Comparison of ENCODE assay signal across 5 fruit fly cellular contexts in the genomic region with DNA sequence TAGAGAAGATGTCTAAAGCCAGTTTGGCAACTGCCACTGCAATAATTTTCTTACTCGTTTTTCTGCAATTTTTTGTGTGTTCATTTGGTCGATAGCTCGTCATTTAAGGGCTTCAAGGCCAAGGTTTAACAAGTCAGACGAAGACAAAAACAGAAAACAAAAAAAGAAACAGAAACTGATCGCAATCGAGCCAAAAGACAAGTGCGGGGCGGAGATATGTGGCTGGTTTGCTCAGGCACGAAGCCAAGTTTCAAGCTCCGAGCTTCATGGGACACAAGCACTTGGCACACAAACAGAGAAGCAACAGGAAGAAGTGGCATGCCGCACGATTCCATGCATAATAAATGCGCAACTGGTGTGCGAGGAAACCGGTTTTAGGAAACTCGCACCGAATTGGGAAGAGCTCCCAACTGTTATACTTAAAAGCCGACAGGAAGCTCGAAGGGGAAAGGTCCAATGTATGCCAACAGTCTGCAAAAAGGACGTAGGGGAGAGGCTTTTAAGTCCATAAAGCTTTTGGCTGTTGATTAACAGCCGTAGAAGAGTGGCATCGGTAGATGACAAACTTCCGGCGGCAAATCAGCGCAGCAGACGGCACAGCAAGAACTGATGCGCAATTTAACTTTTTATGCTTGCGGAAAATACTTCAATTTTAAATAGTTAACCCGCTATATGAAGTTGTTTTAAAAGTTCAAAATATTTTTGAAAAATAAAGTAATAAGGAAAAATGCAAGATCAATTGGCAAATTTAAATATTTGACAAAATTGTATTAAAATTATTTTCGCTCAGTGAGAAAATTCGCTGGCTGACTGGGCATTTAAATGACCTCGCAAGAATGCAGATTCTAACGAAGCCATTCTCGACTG.
A peak's percentile ranks its signal among the peaks of the same experiment; 100 is the strongest.
TF ChIP-seq lines count a peak whose summit lies in the region.

No protein-coding gene starts in this region.

- TF ChIP-seq CTCF in whole organism, embryonic (GFP tag; optimal IDR thresholded peaks at IDR 0.05; lab: Kevin White, UChicago), result no peak

TF ChIP-seq in whole organism, adult, 20 proteins besides CTCF, POLR2A, EP300 and RAD21:
- TF ChIP-seq pad (GFP tag; optimal IDR thresholded peaks at IDR 0.05; lab: Kevin White, UChicago) (peak; percentile 83), Hr96 (GFP tag; optimal IDR thresholded peaks at IDR 0.05; lab: Kevin White, UChicago) (no peak), ovo (GFP tag; optimal IDR thresholded peaks at IDR 0.05; lab: Kevin White, UChicago) (no peak)

TF ChIP-seq in whole organism, embryonic, 481 proteins besides CTCF, POLR2A, EP300 and RAD21 (continues in another document):
- TF ChIP-seq gro (GFP tag; optimal IDR thresholded peaks at IDR 0.05; lab: Kevin White, UChicago) (no peak), CG11504 (tag; optimal IDR thresholded peaks at IDR 0.05; lab: Kevin White, UChicago) (peak; percentile 63), nerfin-1 (tag; optimal IDR thresholded peaks at IDR 0.05; lab: Kevin White, UChicago) (peak; percentile 4), CG10267 (tag; optimal IDR thresholded peaks at IDR 0.05; lab: Kevin White, UChicago) (no peak), chm (GFP tag; IDR thresholded peaks at IDR 0.05; lab: Robert Waterston, UW) (no peak), CG7928 (GFP tag; optimal IDR thresholded peaks at IDR 0.05; lab: Kevin White, UChicago) (no peak), abd-A (tag; optimal IDR thresholded peaks at IDR 0.05; lab: Kevin White, UChicago) (peak; percentile 18), corto (GFP tag; optimal IDR thresholded peaks at IDR 0.05; lab: Kevin White, UChicago) (peak; percentile 7), sens (GFP tag; lab: Kevin White, UChicago) (peak; percentile 54), ci (GFP tag; IDR thresholded peaks at IDR 0.05; lab: Robert Waterston, UW) (peak; percentile 39; the same call in 1 of the 3 replicates), Fer2 (tag; optimal IDR thresholded peaks at IDR 0.05; lab: Kevin White, UChicago) (no peak), vvl (GFP tag; IDR thresholded peaks at IDR 0.05; lab: Robert Waterston, UW) (peak; percentile 42; the same call in 1 of the 2 replicates), Vsx1 (GFP tag; optimal IDR thresholded peaks at IDR 0.05; lab: Kevin White, UChicago) (no peak), HLH4C (GFP tag; IDR thresholded peaks at IDR 0.05; lab: Robert Waterston, UW; ENCODE audit: partially characterized antibody) (no peak), Drgx (GFP tag; IDR thresholded peaks at IDR 0.05; lab: Robert Waterston, UW) (peak; percentile 63), CG2199 (GFP tag; IDR thresholded peaks at IDR 0.05; lab: Robert Waterston, UW) (0 out of 3 replicates have a peak, but pooled peaks have one; percentile 13), scrt (GFP tag; optimal IDR thresholded peaks at IDR 0.05; lab: Kevin White, UChicago) (peak; percentile 99), CG12071 (GFP tag; optimal IDR thresholded peaks at IDR 0.05; lab: Kevin White, UChicago) (no peak), jing (GFP tag; optimal IDR thresholded peaks at IDR 0.05; lab: Kevin White, UChicago) (no peak)

TF ChIP-seq in whole organism, prepupa, 60 proteins besides CTCF, POLR2A, EP300 and RAD21 (continues in another document):
- peak; percentile 22 for TF ChIP-seq CG31627 (GFP tag; optimal IDR thresholded peaks at IDR 0.05; lab: Kevin White, UChicago)
- peak; percentile 43 for TF ChIP-seq Eip75B (GFP tag; optimal IDR thresholded peaks at IDR 0.05; lab: Kevin White, UChicago)
- TF ChIP-seq CG32006 (GFP tag; optimal IDR thresholded peaks at IDR 0.05; lab: Kevin White, UChicago), result peak; percentile 76
- peak; percentile 89 for TF ChIP-seq Eip78C (GFP tag; lab: Kevin White, UChicago)
- no peak for TF ChIP-seq Eip93F (GFP tag; optimal IDR thresholded peaks at IDR 0.05; lab: Kevin White, UChicago)
- TF ChIP-seq fkh (GFP tag; optimal IDR thresholded peaks at IDR 0.05; lab: Kevin White, UChicago), result no peak
- TF ChIP-seq vri (GFP tag; optimal IDR thresholded peaks at IDR 0.05; lab: Kevin White, UChicago), result peak; percentile 3
- no peak for TF ChIP-seq CG11762 (GFP tag; optimal IDR thresholded peaks at IDR 0.05; lab: Kevin White, UChicago; ENCODE audit: insufficient read depth)
- peak; percentile 14 for TF ChIP-seq CG3032 (tag; optimal IDR thresholded peaks at IDR 0.05; lab: Kevin White, UChicago)
- TF ChIP-seq Smox (GFP tag; optimal IDR thresholded peaks at IDR 0.05; lab: Kevin White, UChicago), result peak; percentile 36
- peak; percentile 33 for TF ChIP-seq CG6792 (GFP tag; optimal IDR thresholded peaks at IDR 0.05; lab: Kevin White, UChicago)
- no peak for TF ChIP-seq CG7368 (GFP tag; optimal IDR thresholded peaks at IDR 0.05; lab: Kevin White, UChicago)
- no peak for TF ChIP-seq Lpt (GFP tag; optimal IDR thresholded peaks at IDR 0.05; lab: Kevin White, UChicago)
- TF ChIP-seq acj6 (GFP tag; optimal IDR thresholded peaks at IDR 0.05; lab: Kevin White, UChicago), result peak; percentile 37
- TF ChIP-seq Hr38 (GFP tag; optimal IDR thresholded peaks at IDR 0.05; lab: Kevin White, UChicago), result no peak
- peak; percentile 44 for TF ChIP-seq Hr4 (GFP tag; optimal IDR thresholded peaks at IDR 0.05; lab: Kevin White, UChicago)
- TF ChIP-seq CG15336 (GFP tag; IDR thresholded peaks at IDR 0.05; lab: Robert Waterston, UW), result peak; percentile 74
- no peak for TF ChIP-seq dac (GFP tag; optimal IDR thresholded peaks at IDR 0.05; lab: Kevin White, UChicago)
- TF ChIP-seq CG10631 (GFP tag; optimal IDR thresholded peaks at IDR 0.05; lab: Kevin White, UChicago), result peak; percentile 67
- TF ChIP-seq net (GFP tag; optimal IDR thresholded peaks at IDR 0.05; lab: Kevin White, UChicago), result peak; percentile 1

TF ChIP-seq in whole organism, pupa, 21 proteins besides CTCF, POLR2A, EP300 and RAD21:
- TF ChIP-seq Snoo (tag; optimal IDR thresholded peaks at IDR 0.05; lab: Kevin White, UChicago) (peak; percentile 77), Pif1B (GFP tag; optimal IDR thresholded peaks at IDR 0.05; lab: Kevin White, UChicago) (peak; percentile 44), fd96Ca (GFP tag; IDR thresholded peaks at IDR 0.05; lab: Robert Waterston, UW) (peak; percentile 54; the same call in 2 of the 3 replicates), CG9948 (tag; optimal IDR thresholded peaks at IDR 0.05; lab: Kevin White, UChicago) (peak; percentile 61), EcR (GFP tag; optimal IDR thresholded peaks at IDR 0.05; lab: Kevin White, UChicago) (peak; percentile 68), D1 (tag; optimal IDR thresholded peaks at IDR 0.05; lab: Kevin White, UChicago) (no peak), gl (tag; optimal IDR thresholded peaks at IDR 0.05; lab: Kevin White, UChicago) (peak; percentile 6), CG15710 (tag; optimal IDR thresholded peaks at IDR 0.05; lab: Kevin White, UChicago) (no peak), Pif1A (GFP tag; optimal IDR thresholded peaks at IDR 0.05; lab: Kevin White, UChicago) (peak; percentile 48), CG34367 (tag; optimal IDR thresholded peaks at IDR 0.05; lab: Kevin White, UChicago) (no peak), CG14655 (GFP tag; optimal IDR thresholded peaks at IDR 0.05; lab: Kevin White, UChicago) (peak; percentile 88), Ets98B (GFP tag; IDR thresholded peaks at IDR 0.05; lab: Robert Waterston, UW) (no peak; the same call in 1 of the 2 replicates), CG8159 (tag; optimal IDR thresholded peaks at IDR 0.05; lab: Kevin White, UChicago) (peak; percentile 21), CG8301 (tag; optimal IDR thresholded peaks at IDR 0.05; lab: Kevin White, UChicago) (peak; percentile 86), CG32121 (GFP tag; IDR thresholded peaks at IDR 0.05; lab: Robert Waterston, UW) (peak; percentile 21; the same call in 1 of the 2 replicates), CG10348 (GFP tag; IDR thresholded peaks at IDR 0.05; lab: Robert Waterston, UW) (no peak), CG12605 (GFP tag; IDR thresholded peaks at IDR 0.05; lab: Robert Waterston, UW) (peak; percentile 56; the same call in 1 of the 2 replicates), CG17806 (tag; optimal IDR thresholded peaks at IDR 0.05; lab: Kevin White, UChicago) (peak; percentile 58), CG4496 (GFP tag; IDR thresholded peaks at IDR 0.05; lab: Robert Waterston, UW) (peak; percentile 69)

TF ChIP-seq in whole organism, wandering third instar larva, 38 proteins besides CTCF, POLR2A, EP300 and RAD21 (continues in another document):
- TF ChIP-seq dmrt93B (GFP tag; optimal IDR thresholded peaks at IDR 0.05; lab: Kevin White, UChicago) (no peak), N (GFP tag; optimal IDR thresholded peaks at IDR 0.05; lab: Kevin White, UChicago) (no peak), Vsx2 (GFP tag; optimal IDR thresholded peaks at IDR 0.05; lab: Kevin White, UChicago; ENCODE audit: partially characterized antibody) (no peak), Abd-B (GFP tag; optimal IDR thresholded peaks at IDR 0.05; lab: Kevin White, UChicago) (no peak), sage (GFP tag; optimal IDR thresholded peaks at IDR 0.05; lab: Kevin White, UChicago) (no peak), OdsH (GFP tag; optimal IDR thresholded peaks at IDR 0.05; lab: Kevin White, UChicago) (peak; percentile 6), foxo (GFP tag; optimal IDR thresholded peaks at IDR 0.05; lab: Kevin White, UChicago) (peak in 1 of 2 experiments; percentile 59), ey (GFP tag; optimal IDR thresholded peaks at IDR 0.05; lab: Kevin White, UChicago) (peak; percentile 27), h (GFP tag; optimal IDR thresholded peaks at IDR 0.05; lab: Kevin White, UChicago) (peak; percentile 52), dsf (GFP tag; optimal IDR thresholded peaks at IDR 0.05; lab: Kevin White, UChicago; ENCODE audit: borderline replicate concordance) (no peak), CG9705 (GFP tag; optimal IDR thresholded peaks at IDR 0.05; lab: Kevin White, UChicago) (no peak), lola (GFP tag; optimal IDR thresholded peaks at IDR 0.05; lab: Kevin White, UChicago) (no peak), Dif (GFP tag; optimal IDR thresholded peaks at IDR 0.05; lab: Kevin White, UChicago; ENCODE audit: partially characterized antibody) (peak; percentile 44), GATAd (GFP tag; optimal IDR thresholded peaks at IDR 0.05; lab: Kevin White, UChicago) (no peak), fru (GFP tag; optimal IDR thresholded peaks at IDR 0.05; lab: Kevin White, UChicago) (peak; percentile 45), Hr83 (GFP tag; optimal IDR thresholded peaks at IDR 0.05; lab: Kevin White, UChicago; ENCODE audit: poor library complexity, severe bottlenecking) (no peak), Myc (optimal IDR thresholded peaks at IDR 0.05; lab: Kevin White, UChicago) (no peak), rgr (GFP tag; optimal IDR thresholded peaks at IDR 0.05; lab: Kevin White, UChicago) (peak; percentile 22), HLH106 (tag; optimal IDR thresholded peaks at IDR 0.05; lab: Kevin White, UChicago) (peak; percentile 34), CrebA (GFP tag; optimal IDR thresholded peaks at IDR 0.05; lab: Kevin White, UChicago; ENCODE audit: borderline replicate concordance) (no peak), brk (GFP tag; optimal IDR thresholded peaks at IDR 0.05; lab: Kevin White, UChicago) (no peak), Hr78 (GFP tag; optimal IDR thresholded peaks at IDR 0.05; lab: Kevin White, UChicago) (no peak), br (GFP tag; optimal IDR thresholded peaks at IDR 0.05; lab: Kevin White, UChicago) (peak; percentile 24), CG32264 (GFP tag; optimal IDR thresholded peaks at IDR 0.05; lab: Kevin White, UChicago) (no peak), psq (GFP tag; optimal IDR thresholded peaks at IDR 0.05; lab: Kevin White, UChicago) (peak; percentile 69)
